Worm (Caenorhabditis elegans): ENCODE measurements around the gene nas-12.

Gene nas-12

DNA sequence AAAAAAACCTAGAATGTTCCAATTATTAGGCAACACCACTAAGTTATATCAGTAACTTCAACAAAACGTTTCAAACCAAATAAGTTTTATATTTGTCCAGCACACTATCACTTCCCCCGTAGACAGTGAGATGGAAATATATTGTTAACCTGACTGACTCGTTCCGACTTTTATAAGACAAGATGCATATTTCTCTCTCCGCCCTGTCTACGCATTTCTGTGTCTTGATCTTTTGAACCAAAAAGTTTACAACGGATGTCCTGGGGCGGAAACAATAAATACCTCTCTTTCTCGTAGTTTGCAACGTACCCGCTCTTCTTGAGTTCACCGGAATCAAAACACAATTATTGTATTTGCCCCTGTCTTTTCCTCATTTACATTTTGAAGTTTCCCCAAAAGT is 27.4 kb downstream of the nas-12 start:
- no peak for TF ChIP-seq T26A5.8 (tag; optimal IDR thresholded peaks at IDR 0.05)
- TF ChIP-seq zim-3 (tag; optimal IDR thresholded peaks at IDR 0.05): no peak

- TF ChIP-seq F22D6.2 (tag; optimal IDR thresholded peaks at IDR 0.05) (no peak), nhr-179 (tag; optimal IDR thresholded peaks at IDR 0.05) (no peak), ceh-58 (GFP tag; IDR thresholded peaks at IDR 0.05) (no peak), B0261.1 (tag; optimal IDR thresholded peaks at IDR 0.05) (no peak), ztf-3 (GFP tag; optimal IDR thresholded peaks at IDR 0.05) (no peak), ztf-6 (GFP tag; IDR thresholded peaks at IDR 0.05) (no peak), lin-35 (GFP tag; optimal IDR thresholded peaks at IDR 0.05) (no peak), nhr-80 (tag; optimal IDR thresholded peaks at IDR 0.05) (no peak), D2030.7 (GFP tag; IDR thresholded peaks at IDR 0.05) (no peak), ztf-25 (GFP tag; IDR thresholded peaks at IDR 0.05) (no peak)
Measured at ce11 chrIV:10251764-10252163, 27.9 kb downstream of the nas-12 start.

- TF ChIP-seq zfh-2 (GFP tag; conservative IDR thresholded peaks at IDR 0.05) (no peak), egl-44 (GFP tag; IDR thresholded peaks at IDR 0.05) (peak; percentile 78; the same call in 1 of the 2 replicates), madf-8 (GFP tag; conservative IDR thresholded peaks at IDR 0.05) (no peak), unc-62 (GFP tag; optimal IDR thresholded peaks at IDR 0.05) (peak; percentile 41), nhr-179 (tag; optimal IDR thresholded peaks at IDR 0.05) (no peak), F55B11.4 (tag; optimal IDR thresholded peaks at IDR 0.05; ENCODE audit: borderline replicate concordance, insufficient read depth) (no peak), aptf-2 (GFP tag; conservative IDR thresholded peaks at IDR 0.05) (no peak), lin-54 (GFP tag; optimal IDR thresholded peaks at IDR 0.05) (peak; percentile 50), sdz-38 (tag; optimal IDR thresholded peaks at IDR 0.05) (no peak), ama-1 (optimal IDR thresholded peaks at IDR 0.05) (no peak), ama-1 (GFP tag; optimal IDR thresholded peaks at IDR 0.05) (no peak), hmg-1.2 (GFP tag; IDR thresholded peaks at IDR 0.05) (peak; percentile 84), ceh-27 (GFP tag; optimal IDR thresholded peaks at IDR 0.05) (peak; percentile 72), ccch-3 (GFP tag; optimal IDR thresholded peaks at IDR 0.05) (no peak), pha-4 (tag; optimal IDR thresholded peaks at IDR 0.05) (no peak), efl-1 (GFP tag; optimal IDR thresholded peaks at IDR 0.05) (no peak), tlf-1 (GFP tag; optimal IDR thresholded peaks at IDR 0.05) (peak; percentile 75), ztf-18 (tag; optimal IDR thresholded peaks at IDR 0.05) (peak; percentile 21), hmg-20 (GFP tag; IDR thresholded peaks at IDR 0.05) (no peak), F57C9.4 (tag; optimal IDR thresholded peaks at IDR 0.05) (no peak), sea-2 (GFP tag; IDR thresholded peaks at IDR 0.05) (no peak), dox-1 (GFP tag; IDR thresholded peaks at IDR 0.05) (peak; percentile 83), madf-10 (tag; optimal IDR thresholded peaks at IDR 0.05) (peak; percentile 60), T07F8.4 (tag; optimal IDR thresholded peaks at IDR 0.05) (no peak), ztf-22 (GFP tag; optimal IDR thresholded peaks at IDR 0.05) (peak; percentile 61), unc-130 (GFP tag; optimal IDR thresholded peaks at IDR 0.05) (no peak), ceh-40 (GFP tag; IDR thresholded peaks at IDR 0.05) (no peak), lsy-27 (tag; optimal IDR thresholded peaks at IDR 0.05; ENCODE audit: borderline replicate concordance, insufficient read depth) (no peak), F49E8.2 (tag; optimal IDR thresholded peaks at IDR 0.05; ENCODE audit: insufficient read depth) (no peak), ZK185.1 (tag; optimal IDR thresholded peaks at IDR 0.05; ENCODE audit: poor library complexity, severe bottlenecking) (peak; percentile 32), F52B5.7 (tag; optimal IDR thresholded peaks at IDR 0.05) (no peak), Y53F4B.3 (GFP tag; IDR thresholded peaks at IDR 0.05) (no peak), rec-8 (tag; optimal IDR thresholded peaks at IDR 0.05) (no peak), ekl-4 (GFP tag; IDR thresholded peaks at IDR 0.05) (0 out of 2 replicates have a peak, but pooled peaks have one; percentile 28), Y56A3A.18 (GFP tag; IDR thresholded peaks at IDR 0.05) (no peak), lir-1 (GFP tag; conservative IDR thresholded peaks at IDR 0.05) (peak; percentile 59; the same call in 1 of the 2 replicates)
Measured at ce11 chrIV:10252350-10252792, 28.5 kb downstream of the nas-12 start.

All from whole organism, young adult.